Fruit fly (Drosophila melanogaster): ENCODE data around the gene Drsl6.
A peak's percentile ranks its signal among the peaks of the same experiment; 100 is the strongest.

Drsl6 gene

DNA sequence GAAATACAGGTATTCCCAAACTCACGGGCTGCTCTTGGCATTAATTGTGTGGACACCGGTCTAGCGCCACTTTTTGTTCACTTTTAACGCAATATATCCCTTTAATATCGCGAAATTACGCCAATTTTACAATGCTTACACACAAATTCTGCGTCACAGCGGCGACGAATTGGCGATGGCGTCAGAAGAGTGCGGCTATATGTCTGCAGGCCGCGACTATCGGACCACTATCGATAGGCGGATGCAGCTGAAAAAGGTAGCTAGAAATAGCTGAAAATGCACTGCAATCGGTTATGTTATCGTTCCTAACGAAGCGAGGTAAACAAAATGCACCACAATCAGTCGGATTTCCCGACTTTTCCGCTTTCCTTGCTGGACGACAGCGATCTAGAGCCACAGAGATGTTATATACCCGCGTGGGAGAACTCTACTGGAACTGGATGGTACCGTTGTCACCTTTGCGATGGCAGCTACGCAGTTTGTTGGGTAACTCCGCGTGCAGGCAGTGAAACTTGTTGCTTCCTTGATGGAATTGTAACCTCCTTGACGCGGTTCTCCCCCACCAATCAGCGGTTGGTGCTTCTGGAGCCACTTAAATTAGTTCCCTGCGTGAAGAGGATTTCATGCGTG, 37.9 kb upstream of the Drsl6 start, which contains the start of the genes Ythdc1 and CG12010:
Ythdc1 (minus strand) TSS at position 177 of the 630 bp plus-strand sequence.
CG12010 (plus strand) TSS at position 289 of the 630 bp plus-strand sequence.
- TF ChIP-seq usp (GFP tag; optimal IDR thresholded peaks at IDR 0.05) = no peak
- TF ChIP-seq CG8478 (optimal IDR thresholded peaks at IDR 0.05) = peak; percentile 36
- no peak for TF ChIP-seq psq (optimal IDR thresholded peaks at IDR 0.05)
- no peak for TF ChIP-seq pan (optimal IDR thresholded peaks at IDR 0.05)
- TF ChIP-seq Dll (optimal IDR thresholded peaks at IDR 0.05) = no peak
- TF ChIP-seq EcR (GFP tag; optimal IDR thresholded peaks at IDR 0.05) = no peak

DNA sequence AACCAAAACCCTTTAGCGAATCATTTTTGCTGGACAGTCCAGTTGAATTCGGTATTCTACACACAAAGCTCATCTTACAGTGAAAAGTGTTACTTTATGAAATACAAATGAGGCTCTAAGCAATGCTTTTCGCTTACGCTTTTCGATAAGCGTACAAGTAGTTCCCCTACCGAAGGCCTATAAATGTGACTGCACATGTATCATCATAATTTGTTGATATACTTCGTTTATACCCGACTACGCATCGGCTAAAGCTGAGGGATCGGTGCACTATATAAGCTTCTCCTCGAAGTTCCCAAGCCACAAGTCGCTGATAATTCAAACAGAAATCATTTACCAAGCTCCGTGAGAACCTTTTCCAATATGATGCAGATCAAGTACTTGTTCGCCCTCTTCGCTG, 33.0 kb upstream of the Drsl6 start, which contains the start of gene Drs:
Drs (plus strand) TSS at position 301 of the 400 bp plus-strand sequence.
- TF ChIP-seq Dll (optimal IDR thresholded peaks at IDR 0.05) (no peak), psq (optimal IDR thresholded peaks at IDR 0.05) (no peak), pan (optimal IDR thresholded peaks at IDR 0.05) (no peak), EcR (GFP tag; optimal IDR thresholded peaks at IDR 0.05) (no peak), CG8478 (optimal IDR thresholded peaks at IDR 0.05) (no peak), usp (GFP tag; optimal IDR thresholded peaks at IDR 0.05) (no peak)

DNA sequence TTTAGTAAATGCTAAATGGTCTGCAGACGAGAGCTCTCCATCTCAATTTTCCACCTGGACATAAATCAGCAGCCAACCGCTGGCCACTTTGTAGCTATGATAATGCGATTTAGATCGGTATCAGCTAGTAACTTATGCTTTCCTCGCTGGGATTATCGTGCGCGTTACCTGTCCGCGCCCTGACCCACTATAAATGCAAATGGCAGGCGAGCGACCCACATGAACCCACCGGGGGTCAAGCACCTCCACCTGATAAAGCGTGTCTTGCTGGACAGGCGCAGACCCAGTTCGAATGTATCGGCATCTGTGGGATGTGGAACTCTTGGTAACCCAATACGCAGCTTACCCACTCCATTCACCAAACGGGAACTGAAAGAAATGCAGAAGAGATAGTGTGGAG, 17.1 kb upstream of the Drsl6 start:
- no peak for TF ChIP-seq usp (GFP tag; optimal IDR thresholded peaks at IDR 0.05)
- TF ChIP-seq Dll (optimal IDR thresholded peaks at IDR 0.05) = no peak
- no peak for TF ChIP-seq psq (optimal IDR thresholded peaks at IDR 0.05)
- no peak for TF ChIP-seq CG8478 (optimal IDR thresholded peaks at IDR 0.05)
- no peak for TF ChIP-seq EcR (GFP tag; optimal IDR thresholded peaks at IDR 0.05)
- TF ChIP-seq pan (optimal IDR thresholded peaks at IDR 0.05) = no peak

DNA sequence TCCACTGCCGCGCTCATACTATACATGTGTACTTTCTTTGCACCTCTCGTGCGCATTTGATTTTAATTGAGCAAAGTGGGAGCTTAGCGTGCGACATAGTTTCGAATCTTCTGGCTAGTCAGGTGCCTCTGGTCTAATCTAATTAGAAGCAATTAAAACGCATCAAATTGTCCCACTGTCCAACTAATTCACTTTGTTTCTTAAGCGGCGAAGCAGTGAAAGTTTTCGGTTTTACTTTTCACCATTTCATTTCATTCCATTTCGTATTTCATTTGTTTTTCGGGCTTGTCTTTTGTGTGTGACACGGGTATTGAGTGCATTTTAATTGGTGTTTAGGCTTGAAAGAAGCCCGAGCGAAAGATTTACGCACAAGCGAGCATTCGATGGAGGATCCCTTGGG, 16.3 kb upstream of the Drsl6 start:
- TF ChIP-seq Dll (optimal IDR thresholded peaks at IDR 0.05) = no peak
- TF ChIP-seq EcR (GFP tag; optimal IDR thresholded peaks at IDR 0.05) = no peak
- no peak for TF ChIP-seq CG8478 (optimal IDR thresholded peaks at IDR 0.05)
- no peak for TF ChIP-seq pan (optimal IDR thresholded peaks at IDR 0.05)
- no peak for TF ChIP-seq psq (optimal IDR thresholded peaks at IDR 0.05)
- TF ChIP-seq usp (GFP tag; optimal IDR thresholded peaks at IDR 0.05) = no peak

DNA sequence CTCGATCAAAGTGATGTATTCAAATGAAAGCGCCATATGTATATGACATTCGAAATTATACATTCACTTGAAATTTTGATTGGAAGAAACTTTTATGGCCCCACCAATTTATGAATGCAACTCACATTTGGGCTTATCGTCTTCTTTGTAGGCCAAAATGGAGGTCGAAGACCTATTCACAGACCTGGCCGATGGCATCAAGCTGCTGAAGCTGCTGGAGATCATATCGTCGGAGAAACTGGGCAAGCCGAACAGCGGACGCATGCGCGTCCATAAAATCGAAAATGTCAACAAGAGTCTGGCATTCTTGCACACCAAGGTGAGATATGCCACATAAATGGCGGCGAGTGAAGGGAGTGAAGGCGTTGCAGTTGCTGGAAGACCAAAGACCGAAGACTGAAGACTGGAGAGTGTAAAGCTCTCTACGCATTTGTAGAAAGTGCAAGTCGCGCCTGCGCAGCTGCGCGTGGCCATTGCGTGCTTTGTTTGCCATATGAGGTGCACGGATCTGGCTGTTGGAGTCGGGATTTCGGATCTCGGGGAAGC, 15.7 kb upstream of the Drsl6 start:
- TF ChIP-seq psq (optimal IDR thresholded peaks at IDR 0.05) (no peak), CG8478 (optimal IDR thresholded peaks at IDR 0.05) (no peak), Dll (optimal IDR thresholded peaks at IDR 0.05) (no peak), usp (GFP tag; optimal IDR thresholded peaks at IDR 0.05) (no peak), pan (optimal IDR thresholded peaks at IDR 0.05) (no peak), EcR (GFP tag; optimal IDR thresholded peaks at IDR 0.05) (no peak)

DNA sequence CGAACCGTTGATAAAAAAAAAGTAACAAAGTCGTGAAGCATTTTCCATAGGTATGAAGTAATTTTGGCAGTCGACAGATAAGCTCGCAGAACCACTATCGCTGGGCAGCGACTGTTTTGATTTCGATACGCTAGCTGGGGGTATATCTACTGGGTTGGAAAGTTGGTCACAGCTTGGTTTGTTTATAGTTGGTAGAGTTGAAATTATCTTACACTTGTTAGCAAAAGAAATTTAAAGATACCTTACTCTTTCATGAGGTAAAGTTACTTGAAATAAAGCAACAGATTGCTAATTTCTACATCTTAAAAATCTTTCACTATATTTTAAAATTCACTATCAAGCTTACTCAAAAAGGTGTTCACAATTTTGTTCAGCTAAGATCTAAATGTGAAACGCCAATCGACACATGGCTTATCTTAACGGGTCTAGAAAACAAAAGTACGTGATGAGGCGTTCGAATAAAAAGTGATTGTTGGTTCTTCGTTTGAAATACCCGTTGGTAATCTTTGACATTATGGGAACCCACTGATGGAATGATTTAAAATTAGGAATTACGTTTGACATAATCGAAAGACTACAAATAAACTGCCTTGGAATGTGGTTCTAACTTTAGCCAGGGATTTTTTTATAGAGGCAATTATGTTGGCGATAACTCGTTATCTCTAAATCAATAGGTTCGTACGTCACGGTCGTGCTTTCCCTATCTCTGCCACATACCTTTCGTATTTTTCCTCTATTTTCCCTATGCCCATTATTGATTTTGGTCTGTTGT, 14.5 kb upstream of the Drsl6 start:
- TF ChIP-seq CG8478 (optimal IDR thresholded peaks at IDR 0.05) = no peak
- no peak for TF ChIP-seq psq (optimal IDR thresholded peaks at IDR 0.05)
- TF ChIP-seq usp (GFP tag; optimal IDR thresholded peaks at IDR 0.05) = no peak
- TF ChIP-seq Dll (optimal IDR thresholded peaks at IDR 0.05) = no peak
- no peak for TF ChIP-seq pan (optimal IDR thresholded peaks at IDR 0.05)
- TF ChIP-seq EcR (GFP tag; optimal IDR thresholded peaks at IDR 0.05) = no peak

DNA sequence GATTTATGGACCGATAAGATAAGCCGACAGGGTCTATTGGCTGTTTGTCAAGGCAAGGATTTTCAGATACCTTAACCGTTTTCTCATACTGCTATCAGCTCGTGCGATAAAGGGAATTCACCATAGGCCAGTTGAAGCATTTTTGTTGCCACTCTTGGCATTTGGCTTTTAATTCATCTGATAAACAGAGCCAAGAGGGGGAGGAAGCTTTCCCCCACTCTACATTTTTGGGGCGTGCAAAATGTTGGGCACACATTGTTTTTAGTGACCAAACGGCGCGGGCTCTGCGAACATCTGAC, 13.6 kb upstream of the Drsl6 start:
- TF ChIP-seq psq (optimal IDR thresholded peaks at IDR 0.05) (no peak), Dll (optimal IDR thresholded peaks at IDR 0.05) (no peak), CG8478 (optimal IDR thresholded peaks at IDR 0.05) (no peak), pan (optimal IDR thresholded peaks at IDR 0.05) (no peak), usp (GFP tag; optimal IDR thresholded peaks at IDR 0.05) (no peak), EcR (GFP tag; optimal IDR thresholded peaks at IDR 0.05) (no peak)

DNA sequence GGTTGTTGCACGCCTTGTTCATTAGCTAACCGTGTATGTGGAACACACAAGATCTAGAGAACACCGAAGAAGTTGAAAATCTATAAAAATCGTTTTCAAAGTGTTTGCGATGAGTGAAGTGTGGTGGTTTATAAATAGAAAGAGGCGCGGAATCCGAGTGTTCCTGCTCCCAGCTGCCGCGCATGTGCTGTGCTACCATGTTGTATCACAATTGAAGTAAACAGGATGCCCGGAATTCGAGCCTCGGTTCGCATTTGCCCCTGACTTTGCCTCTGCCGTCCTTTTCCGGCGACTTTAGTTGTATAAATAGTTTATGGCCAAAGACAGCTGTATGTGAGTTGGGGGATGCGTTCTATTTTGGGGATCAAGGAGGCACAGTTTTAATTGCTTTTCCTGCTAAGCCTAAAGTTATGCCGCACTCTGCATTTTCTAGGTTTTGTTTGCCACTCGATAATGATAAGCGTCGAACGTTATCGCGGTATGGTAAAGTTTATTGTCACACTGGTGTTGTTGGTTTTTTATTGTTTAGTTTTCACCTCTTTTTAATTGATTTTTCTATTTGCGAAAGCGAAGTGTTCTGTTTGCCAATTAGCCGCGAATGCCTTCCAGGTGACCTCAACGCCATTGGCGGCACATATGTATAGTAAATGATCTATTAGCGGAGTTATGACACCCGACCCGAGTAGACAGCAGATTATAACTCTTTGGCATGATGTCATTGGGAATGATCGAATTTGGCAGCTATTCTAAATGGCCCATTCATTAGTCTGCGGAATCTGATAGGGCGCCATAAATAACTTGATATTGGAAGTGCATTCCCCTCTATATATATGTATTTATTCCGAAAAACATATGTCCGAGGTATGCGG, 13.0 kb upstream of the Drsl6 start:
- TF ChIP-seq pan (optimal IDR thresholded peaks at IDR 0.05) = no peak
- TF ChIP-seq psq (optimal IDR thresholded peaks at IDR 0.05) = no peak
- no peak for TF ChIP-seq usp (GFP tag; optimal IDR thresholded peaks at IDR 0.05)
- TF ChIP-seq CG8478 (optimal IDR thresholded peaks at IDR 0.05) = no peak
- no peak for TF ChIP-seq EcR (GFP tag; optimal IDR thresholded peaks at IDR 0.05)
- TF ChIP-seq Dll (optimal IDR thresholded peaks at IDR 0.05) = no peak

DNA sequence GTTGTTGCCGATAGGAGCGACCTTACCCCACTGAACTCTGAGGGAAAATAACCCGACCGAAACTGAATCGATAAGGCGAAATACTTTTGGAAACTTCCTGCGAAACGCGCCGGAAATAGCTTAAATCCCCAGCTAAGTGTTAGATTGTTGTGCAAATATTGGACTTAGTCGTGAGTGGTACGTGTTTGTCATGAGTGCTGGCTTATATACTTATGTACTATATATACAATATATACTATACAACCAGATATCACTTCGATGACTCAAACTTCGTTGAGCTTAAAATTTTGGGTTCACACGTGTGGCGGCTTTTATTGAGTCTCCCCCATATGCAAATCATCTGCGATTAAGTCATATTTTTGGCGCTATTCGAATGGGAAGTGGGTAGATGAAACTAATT, 10.1 kb upstream of the Drsl6 start:
- TF ChIP-seq Dll (optimal IDR thresholded peaks at IDR 0.05) = no peak
- TF ChIP-seq EcR (GFP tag; optimal IDR thresholded peaks at IDR 0.05) = no peak
- TF ChIP-seq psq (optimal IDR thresholded peaks at IDR 0.05) = no peak
- no peak for TF ChIP-seq CG8478 (optimal IDR thresholded peaks at IDR 0.05)
- TF ChIP-seq usp (GFP tag; optimal IDR thresholded peaks at IDR 0.05) = no peak
- no peak for TF ChIP-seq pan (optimal IDR thresholded peaks at IDR 0.05)

DNA sequence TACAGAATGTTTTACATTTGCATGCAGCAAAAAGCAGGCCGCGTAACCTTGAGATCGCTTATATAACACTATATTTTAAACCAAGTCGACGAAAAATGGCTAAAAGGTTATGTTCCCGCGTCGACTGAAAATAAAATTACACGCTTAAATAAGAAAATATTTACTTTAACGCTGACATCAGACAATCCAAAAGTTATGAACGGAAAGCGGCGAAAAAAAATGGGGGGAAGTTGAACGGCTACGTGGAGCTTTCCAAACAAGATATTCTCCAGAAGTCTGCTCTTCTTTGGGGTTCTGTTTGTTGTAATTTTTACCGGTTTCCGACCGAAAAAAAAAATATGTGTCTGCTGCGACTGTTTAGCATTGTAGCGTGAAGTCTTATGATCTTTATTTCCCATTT, 8.3 kb upstream of the Drsl6 start:
- TF ChIP-seq EcR (GFP tag; optimal IDR thresholded peaks at IDR 0.05) (no peak), CG8478 (optimal IDR thresholded peaks at IDR 0.05) (no peak), pan (optimal IDR thresholded peaks at IDR 0.05) (no peak), psq (optimal IDR thresholded peaks at IDR 0.05) (no peak)

DNA sequence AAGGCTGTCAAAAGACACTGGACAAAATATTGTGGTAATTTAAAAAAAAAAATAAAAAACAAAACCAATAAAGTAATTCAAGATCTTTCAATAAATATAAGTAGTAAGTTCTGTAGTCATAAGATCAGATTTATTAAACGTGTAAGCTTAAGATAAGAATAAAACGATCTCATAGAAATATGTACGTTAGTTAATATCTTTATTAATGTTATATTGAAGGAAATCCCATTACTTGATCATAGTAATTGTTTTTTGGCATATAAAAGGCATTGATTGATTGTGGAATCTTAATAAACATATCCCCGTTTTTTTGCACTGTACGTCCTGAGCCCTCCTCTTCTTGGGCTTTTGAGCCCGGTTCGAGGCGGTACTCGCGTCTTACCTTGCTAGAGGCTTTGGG, 7.0 kb upstream of the Drsl6 start:
- TF ChIP-seq CG8478 (optimal IDR thresholded peaks at IDR 0.05) = no peak
- TF ChIP-seq EcR (GFP tag; optimal IDR thresholded peaks at IDR 0.05) = no peak
- no peak for TF ChIP-seq psq (optimal IDR thresholded peaks at IDR 0.05)
- no peak for TF ChIP-seq pan (optimal IDR thresholded peaks at IDR 0.05)
- TF ChIP-seq usp (GFP tag; optimal IDR thresholded peaks at IDR 0.05) = no peak
- TF ChIP-seq Dll (optimal IDR thresholded peaks at IDR 0.05) = no peak

Data from whole organism.